Worm (Caenorhabditis elegans) whole organism, L2 larva: Measurements from ENCODE around the gene W05B10.3.

Experiments used
- F13H6.1 ChIP-seq: sonication (generic microtip); optimal IDR thresholded peaks from 2 replicates; lab custom pipeline; 2016; ENCODE audit warnings: missing genetic modification characterization, missing compliant biosample characterization
- alr-1 ChIP-seq: fragments of 150-350 bp; optimal IDR thresholded peaks from 2 replicates; lab custom pipeline; 2014; ENCODE audit warnings: missing biosample characterization, missing genetic modification characterization
- egl-27 ChIP-seq: sonication (generic microtip); optimal IDR thresholded peaks from 3 replicates; lab custom pipeline; 2017; ENCODE audit warnings: missing biosample characterization, missing genetic modification reagents, missing genetic modification characterization
- elt-1 ChIP-seq: fragments of 150-350 bp; optimal IDR thresholded peaks from 2 replicates; lab custom pipeline; 2014; ENCODE audit warnings: missing biosample characterization, missing genetic modification characterization
- lsy-2 ChIP-seq, 2 experiments: fragments of 150-350 bp in 1 of 2; sonication (generic microtip) in 1 of 2; optimal IDR thresholded peaks; 2 replicates each; lab custom pipeline; 2014 to 2017; ENCODE audit warnings: missing biosample characterization in 2 of 2, missing genetic modification characterization in 2 of 2
- mab-5 ChIP-seq: fragments of 150-350 bp; optimal IDR thresholded peaks from 2 replicates; lab custom pipeline; 2014; ENCODE audit warnings: missing biosample characterization, missing genetic modification characterization
- nhr-21 ChIP-seq: fragments of 150-350 bp; optimal IDR thresholded peaks from 2 replicates; lab custom pipeline; 2014; ENCODE audit warnings: missing biosample characterization, missing genetic modification characterization
- nhr-6 ChIP-seq: fragments of 150-350 bp; optimal IDR thresholded peaks from 2 replicates; lab custom pipeline; 2014; ENCODE audit warnings: missing biosample characterization, missing genetic modification characterization
- nhr-77 ChIP-seq: fragments of 150-350 bp; optimal IDR thresholded peaks from 2 replicates; lab custom pipeline; 2014; ENCODE audit warnings: missing biosample characterization, missing genetic modification characterization
- skn-1 ChIP-seq: sonication (generic microtip); optimal IDR thresholded peaks from 2 replicates; lab custom pipeline; 2017; ENCODE audit warnings: missing biosample characterization, missing genetic modification characterization
- zag-1 ChIP-seq: fragments of 150-350 bp; optimal IDR thresholded peaks from 2 replicates; lab custom pipeline; 2014; ENCODE audit warnings: missing biosample characterization, missing genetic modification characterization
- ztf-11 ChIP-seq: sonication (generic microtip); optimal IDR thresholded peaks from 2 replicates; lab custom pipeline; 2017; ENCODE audit warnings: missing biosample characterization, missing genetic modification characterization

- TF ChIP-seq ztf-11 (tag; lab: Kevin White, UChicago) (no peak), lsy-2 (tag; optimal IDR thresholded peaks at IDR 0.05; lab: Kevin White, UChicago) (no peak), F13H6.1 (tag; lab: Kevin White, UChicago) (no peak), skn-1 (tag; lab: Kevin White, UChicago) (no peak), mab-5 (tag; lab: Kevin White, UChicago) (no peak), nhr-6 (tag; lab: Kevin White, UChicago) (no peak), elt-1 (no peak), nhr-21 (tag; lab: Kevin White, UChicago) (no peak), egl-27 (tag; lab: Kevin White, UChicago) (no peak), zag-1 (tag; lab: Kevin White, UChicago) (no peak), alr-1 (no peak), nhr-77 (tag; lab: Kevin White, UChicago) (no peak)
Observed at ce11 chrV:12634746-12635145, 26.8 kb downstream of the W05B10.3 start.
